Fruit fly (Drosophila melanogaster): ENCODE data around the gene FER.

Gene FER

dm6 chr3R:9404104-9404512, 9.8 kb upstream of the FER start, which contains the start of the genes CG9356, BBIP1 and CG8135:
CG9356 (minus strand) TSS chr3R:9404269.
BBIP1 (plus strand) TSS chr3R:9404385.
CG8135 (plus strand) TSS chr3R:9404385.
- peak; percentile 89 for TF ChIP-seq CG1620 (GFP tag; optimal IDR thresholded peaks at IDR 0.05)
- TF ChIP-seq pad (GFP tag; optimal IDR thresholded peaks at IDR 0.05): peak; percentile 59
- no peak for TF ChIP-seq Hr96 (GFP tag; optimal IDR thresholded peaks at IDR 0.05)
- peak; percentile 36 for TF ChIP-seq CG33017 (tag; optimal IDR thresholded peaks at IDR 0.05)
- peak; percentile 79 for TF ChIP-seq CG14711 (tag; optimal IDR thresholded peaks at IDR 0.05)
- peak; percentile 62 for TF ChIP-seq cic (GFP tag; optimal IDR thresholded peaks at IDR 0.05)
- TF ChIP-seq CG5204 (GFP tag; optimal IDR thresholded peaks at IDR 0.05): no peak
- TF ChIP-seq bab1 (GFP tag; optimal IDR thresholded peaks at IDR 0.05): peak; percentile 87
- TF ChIP-seq CG7101 (tag; optimal IDR thresholded peaks at IDR 0.05): peak; percentile 78
- TF ChIP-seq kay (GFP tag; ENCODE audit: borderline replicate concordance): no peak
- TF ChIP-seq Mnt (GFP tag; optimal IDR thresholded peaks at IDR 0.05): peak; percentile 89
- peak; percentile 76 for TF ChIP-seq CG12768 (GFP tag; optimal IDR thresholded peaks at IDR 0.05)
- peak; percentile 81 for TF ChIP-seq toe (GFP tag; optimal IDR thresholded peaks at IDR 0.05)
- TF ChIP-seq CG11617 (GFP tag; optimal IDR thresholded peaks at IDR 0.05): peak; percentile 83
- TF ChIP-seq ovo (GFP tag; optimal IDR thresholded peaks at IDR 0.05): peak; percentile 73
- TF ChIP-seq tj (GFP tag; optimal IDR thresholded peaks at IDR 0.05): peak; percentile 95
- TF ChIP-seq CG7045 (GFP tag; optimal IDR thresholded peaks at IDR 0.05): peak; percentile 49
- peak; percentile 76 for TF ChIP-seq Crg-1 (GFP tag; optimal IDR thresholded peaks at IDR 0.05)
- TF ChIP-seq cnc (optimal IDR thresholded peaks at IDR 0.05): no peak
- TF ChIP-seq Clk (GFP tag; optimal IDR thresholded peaks at IDR 0.05): peak; percentile 19

dm6 chr3R:9401127-9401603, 6.8 kb upstream of the FER start, which contains the start of the genes RpL34b and CG8132:
RpL34b (minus strand) TSS chr3R:9401226.
CG8132 (plus strand) TSS chr3R:9401495.
- TF ChIP-seq CG7045 (GFP tag; optimal IDR thresholded peaks at IDR 0.05): peak; percentile 95
- peak; percentile 98 for TF ChIP-seq CG7101 (tag; optimal IDR thresholded peaks at IDR 0.05)
- TF ChIP-seq CG12768 (GFP tag; optimal IDR thresholded peaks at IDR 0.05): peak; percentile 95
- peak; percentile 94 for TF ChIP-seq CG14711 (tag; optimal IDR thresholded peaks at IDR 0.05)
- TF ChIP-seq kay (GFP tag; ENCODE audit: borderline replicate concordance): no peak
- TF ChIP-seq pad (GFP tag; optimal IDR thresholded peaks at IDR 0.05): peak; percentile 91
- TF ChIP-seq bab1 (GFP tag; optimal IDR thresholded peaks at IDR 0.05): peak; percentile 97
- TF ChIP-seq cic (GFP tag; optimal IDR thresholded peaks at IDR 0.05): peak; percentile 88
- TF ChIP-seq cnc (optimal IDR thresholded peaks at IDR 0.05): no peak
- peak; percentile 96 for TF ChIP-seq CG5204 (GFP tag; optimal IDR thresholded peaks at IDR 0.05)
- peak; percentile 97 for TF ChIP-seq CG33017 (tag; optimal IDR thresholded peaks at IDR 0.05)
- peak; percentile 98 for TF ChIP-seq Hr96 (GFP tag; optimal IDR thresholded peaks at IDR 0.05)
- peak; percentile 97 for TF ChIP-seq CG11617 (GFP tag; optimal IDR thresholded peaks at IDR 0.05)
- peak; percentile 87 for TF ChIP-seq tj (GFP tag; optimal IDR thresholded peaks at IDR 0.05)
- peak; percentile 97 for TF ChIP-seq Crg-1 (GFP tag; optimal IDR thresholded peaks at IDR 0.05)
- peak; percentile 98 for TF ChIP-seq ovo (GFP tag; optimal IDR thresholded peaks at IDR 0.05)
- TF ChIP-seq Clk (GFP tag; optimal IDR thresholded peaks at IDR 0.05): peak; percentile 94
- TF ChIP-seq toe (GFP tag; optimal IDR thresholded peaks at IDR 0.05): peak; percentile 97
- TF ChIP-seq CG1620 (GFP tag; optimal IDR thresholded peaks at IDR 0.05): peak; percentile 99
- TF ChIP-seq Mnt (GFP tag; optimal IDR thresholded peaks at IDR 0.05): peak; percentile 100

dm6 chr3R:9399951-9400392, 5.6 kb upstream of the FER start, which contains the start of gene CG34117:
CG34117 (minus strand) TSS chr3R:9400053.
- peak; percentile 89 for TF ChIP-seq CG7101 (tag; optimal IDR thresholded peaks at IDR 0.05)
- TF ChIP-seq CG11617 (GFP tag; optimal IDR thresholded peaks at IDR 0.05): peak; percentile 82
- no peak for TF ChIP-seq kay (GFP tag; ENCODE audit: borderline replicate concordance)
- TF ChIP-seq Mnt (GFP tag; optimal IDR thresholded peaks at IDR 0.05): peak; percentile 62
- peak; percentile 65 for TF ChIP-seq CG7045 (GFP tag; optimal IDR thresholded peaks at IDR 0.05)
- peak; percentile 62 for TF ChIP-seq toe (GFP tag; optimal IDR thresholded peaks at IDR 0.05)
- peak; percentile 52 for TF ChIP-seq CG5204 (GFP tag; optimal IDR thresholded peaks at IDR 0.05)
- no peak for TF ChIP-seq cic (GFP tag; optimal IDR thresholded peaks at IDR 0.05)
- peak; percentile 34 for TF ChIP-seq Hr96 (GFP tag; optimal IDR thresholded peaks at IDR 0.05)
- TF ChIP-seq bab1 (GFP tag; optimal IDR thresholded peaks at IDR 0.05): peak; percentile 93
- TF ChIP-seq CG12768 (GFP tag; optimal IDR thresholded peaks at IDR 0.05): peak; percentile 72
- peak; percentile 52 for TF ChIP-seq tj (GFP tag; optimal IDR thresholded peaks at IDR 0.05)
- no peak for TF ChIP-seq ovo (GFP tag; optimal IDR thresholded peaks at IDR 0.05)
- TF ChIP-seq Clk (GFP tag; optimal IDR thresholded peaks at IDR 0.05): peak; percentile 5
- no peak for TF ChIP-seq cnc (optimal IDR thresholded peaks at IDR 0.05)
- peak; percentile 70 for TF ChIP-seq Crg-1 (GFP tag; optimal IDR thresholded peaks at IDR 0.05)
- peak; percentile 84 for TF ChIP-seq CG14711 (tag; optimal IDR thresholded peaks at IDR 0.05)
- peak; percentile 76 for TF ChIP-seq CG33017 (tag; optimal IDR thresholded peaks at IDR 0.05)
- peak; percentile 69 for TF ChIP-seq CG1620 (GFP tag; optimal IDR thresholded peaks at IDR 0.05)
- peak; percentile 56 for TF ChIP-seq pad (GFP tag; optimal IDR thresholded peaks at IDR 0.05)

- TF ChIP-seq tj (GFP tag; optimal IDR thresholded peaks at IDR 0.05) (no peak), CG7101 (tag; optimal IDR thresholded peaks at IDR 0.05) (no peak), Mnt (GFP tag; optimal IDR thresholded peaks at IDR 0.05) (no peak), kay (GFP tag; ENCODE audit: borderline replicate concordance) (no peak), CG1620 (GFP tag; optimal IDR thresholded peaks at IDR 0.05) (no peak), pad (GFP tag; optimal IDR thresholded peaks at IDR 0.05) (no peak), ovo (GFP tag; optimal IDR thresholded peaks at IDR 0.05) (no peak), cic (GFP tag; optimal IDR thresholded peaks at IDR 0.05) (no peak), CG7045 (GFP tag; optimal IDR thresholded peaks at IDR 0.05) (no peak), CG11617 (GFP tag; optimal IDR thresholded peaks at IDR 0.05) (no peak), Clk (GFP tag; optimal IDR thresholded peaks at IDR 0.05) (no peak), cnc (optimal IDR thresholded peaks at IDR 0.05) (no peak), Hr96 (GFP tag; optimal IDR thresholded peaks at IDR 0.05) (no peak), toe (GFP tag; optimal IDR thresholded peaks at IDR 0.05) (no peak), CG14711 (tag; optimal IDR thresholded peaks at IDR 0.05) (no peak)
Measured at dm6 chr3R:9399074-9399473, 4.7 kb upstream of the FER start.

- TF ChIP-seq kay (GFP tag; ENCODE audit: borderline replicate concordance) (no peak), tj (GFP tag; optimal IDR thresholded peaks at IDR 0.05) (no peak), CG11617 (GFP tag; optimal IDR thresholded peaks at IDR 0.05) (no peak), Mnt (GFP tag; optimal IDR thresholded peaks at IDR 0.05) (no peak), CG7101 (tag; optimal IDR thresholded peaks at IDR 0.05) (no peak), toe (GFP tag; optimal IDR thresholded peaks at IDR 0.05) (no peak), Hr96 (GFP tag; optimal IDR thresholded peaks at IDR 0.05) (no peak), Crg-1 (GFP tag; optimal IDR thresholded peaks at IDR 0.05) (no peak), CG5204 (GFP tag; optimal IDR thresholded peaks at IDR 0.05) (no peak), CG33017 (tag; optimal IDR thresholded peaks at IDR 0.05) (no peak), pad (GFP tag; optimal IDR thresholded peaks at IDR 0.05) (no peak), ovo (GFP tag; optimal IDR thresholded peaks at IDR 0.05) (no peak), CG12768 (GFP tag; optimal IDR thresholded peaks at IDR 0.05) (no peak), cnc (optimal IDR thresholded peaks at IDR 0.05) (no peak), bab1 (GFP tag; optimal IDR thresholded peaks at IDR 0.05) (no peak)
Measured at dm6 chr3R:9397890-9398289, 3.5 kb upstream of the FER start, which contains the start of gene Or85f. Or85f (plus strand) TSS chr3R:9398190.

All from whole organism, adult.